Fruit fly (Drosophila melanogaster) whole organism, embryonic: Measurements from ENCODE around the gene CG10301.

Experiments used
- Adf1 ChIP-seq: fragments of 200-800 bp; sonication (Bioruptor generic); IDR thresholded peaks from 2 replicates; pipeline ENCODE4 v1.3.6; 2022; ENCODE audit warnings: missing biosample characterization, missing genetic modification characterization
- CG15696 ChIP-seq: fragments of 200-800 bp; sonication (Bioruptor generic); optimal IDR thresholded peaks from 2 replicates; lab custom pipeline; 2019; ENCODE audit warnings: missing biosample characterization, mild to moderate bottlenecking, missing genetic modification characterization, moderate library complexity
- CG3065 ChIP-seq: fragments of 200-800 bp; sonication (Bioruptor generic); optimal IDR thresholded peaks from 2 replicates; lab custom pipeline; 2016; ENCODE audit warnings: missing biosample characterization, missing genetic modification characterization
- aop ChIP-seq: fragments of 200-800 bp; sonication (Bioruptor generic); IDR thresholded peaks from 2 replicates; pipeline ENCODE4 v1.3.6; 2022; ENCODE audit warnings: missing biosample characterization, missing genetic modification characterization
- usp ChIP-seq: fragments of >200 bp; optimal IDR thresholded peaks from 2 replicates; lab custom pipeline; 2017; ENCODE audit warnings: missing biosample characterization, missing genetic modification characterization

DNA sequence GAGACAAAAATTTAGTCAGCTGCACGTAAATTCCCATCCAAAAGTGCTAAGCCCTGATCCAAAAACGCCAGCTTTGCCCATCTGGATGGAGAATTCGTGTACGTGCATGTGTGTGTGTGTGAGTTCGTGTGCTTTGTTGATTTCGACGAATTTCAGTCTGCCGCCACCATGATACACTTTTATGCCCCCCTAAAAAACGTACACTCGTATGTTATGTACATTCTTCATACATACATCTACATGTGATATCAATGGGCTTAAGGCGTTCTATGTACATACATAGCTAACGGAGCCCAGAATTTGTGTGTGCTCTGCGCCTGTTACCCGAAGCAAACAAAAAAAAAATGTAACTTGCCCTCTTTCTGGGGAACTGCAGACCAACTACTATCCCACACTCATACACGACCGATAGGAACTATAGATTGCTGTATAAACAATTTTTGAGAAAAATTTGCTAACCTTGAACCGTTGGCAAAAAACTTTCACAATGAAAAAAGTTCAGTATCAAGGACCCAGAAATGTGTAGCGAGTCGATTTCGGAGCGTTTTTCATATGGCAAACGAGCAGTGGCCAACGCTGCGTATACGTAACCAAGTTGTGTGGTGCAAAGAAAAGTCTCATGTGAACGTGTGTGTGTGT lies 15.9 kb downstream of the CG10301 start:
- TF ChIP-seq aop: no peak
- TF ChIP-seq CG15696 (tag; lab: Kevin White, UChicago): no peak
- no peak for TF ChIP-seq usp (GFP tag; lab: Kevin White, UChicago)
- TF ChIP-seq Adf1 (GFP tag; lab: Robert Waterston, UW): peak; percentile 17; the same call in 1 of the 2 replicates
- no peak for TF ChIP-seq CG3065
